Fruit fly (Drosophila melanogaster) whole organism, embryonic: ENCODE results near the gene Prx1.

Source experiments
- CG10267 ChIP-seq: fragments of 200-800 bp; sonication (Bioruptor generic); optimal IDR thresholded peaks from 2 replicates; lab custom pipeline; 2018; ENCODE audit warnings: missing biosample characterization, mild to moderate bottlenecking, missing genetic modification characterization, moderate library complexity
- CG10543 ChIP-seq: fragments of 200-800 bp; sonication (Bioruptor generic); optimal IDR thresholded peaks from 3 replicates; lab custom pipeline; 2017; ENCODE audit warnings: missing biosample characterization, mild to moderate bottlenecking, missing genetic modification characterization, moderate library complexity
- CG10654 ChIP-seq: fragments of 200-800 bp; sonication (Bioruptor generic); optimal IDR thresholded peaks from 2 replicates; lab custom pipeline; 2016; ENCODE audit warnings: missing biosample characterization, missing genetic modification characterization
- CG11456 ChIP-seq: fragments of 200-800 bp; sonication (Bioruptor generic); IDR thresholded peaks from 3 replicates; pipeline ENCODE4 v1.3.6; 2022; ENCODE audit warnings: missing biosample characterization, missing genetic modification characterization
- CG11504 ChIP-seq: fragments of 200-800 bp; sonication (Bioruptor generic); optimal IDR thresholded peaks from 3 replicates; lab custom pipeline; 2019; ENCODE audit warnings: missing biosample characterization, mild to moderate bottlenecking, missing genetic modification characterization, moderate library complexity
- CG1233 ChIP-seq: fragments of 200-800 bp; sonication (Bioruptor generic); optimal IDR thresholded peaks from 4 replicates; lab custom pipeline; 2018; ENCODE audit warnings: missing biosample characterization, mild to moderate bottlenecking, missing genetic modification characterization
- CG12744 ChIP-seq: fragments of 200-800 bp; sonication (Bioruptor generic); optimal IDR thresholded peaks from 2 replicates; lab custom pipeline; 2016; ENCODE audit warnings: missing biosample characterization, missing genetic modification characterization
- CG15479 ChIP-seq: fragments of 200-800 bp; sonication (Bioruptor generic); optimal IDR thresholded peaks from 3 replicates; lab custom pipeline; 2019; ENCODE audit warnings: missing biosample characterization, mild to moderate bottlenecking, missing genetic modification characterization, moderate library complexity
- CG17328 ChIP-seq: fragments of 200-800 bp; sonication (Bioruptor generic); IDR thresholded peaks from 2 replicates; pipeline ENCODE4 v1.3.6; 2022; ENCODE audit warnings: missing biosample characterization, missing genetic modification characterization
- CG2129 ChIP-seq: fragments of 200-800 bp; sonication (Bioruptor generic); IDR thresholded peaks from 2 replicates; pipeline ENCODE4 v1.3.6; 2022; ENCODE audit warnings: missing biosample characterization, missing genetic modification characterization; ENCODE audit not compliant: partially characterized antibody
- CG30020 ChIP-seq: fragments of 200-800 bp; optimal IDR thresholded peaks from 2 replicates; lab custom pipeline; 2019; ENCODE audit warnings: missing biosample characterization, mild to moderate bottlenecking, missing genetic modification characterization, moderate library complexity
- CG30431 ChIP-seq: fragments of 200-800 bp; sonication (Bioruptor generic); optimal IDR thresholded peaks from 2 replicates; lab custom pipeline; 2017; ENCODE audit warnings: missing biosample characterization, missing genetic modification characterization
- CG34224 ChIP-seq: fragments of 200-800 bp; sonication (Bioruptor generic); IDR thresholded peaks from 3 replicates; pipeline ENCODE4 v1.3.6; 2022; ENCODE audit warnings: missing biosample characterization, missing genetic modification characterization; ENCODE audit not compliant: partially characterized antibody
- CG4424 ChIP-seq: fragments of 200-800 bp; sonication (Bioruptor generic); optimal IDR thresholded peaks from 3 replicates; lab custom pipeline; 2016; ENCODE audit warnings: missing biosample characterization, missing genetic modification characterization
- CG5953 ChIP-seq: fragments of 200-800 bp; sonication (Bioruptor generic); IDR thresholded peaks from 2 replicates; pipeline ENCODE4 v1.3.6; 2022; ENCODE audit warnings: missing biosample characterization, missing genetic modification characterization
- CG7372 ChIP-seq: fragments of 200-800 bp; sonication (Bioruptor generic); IDR thresholded peaks from 2 replicates; pipeline ENCODE4 v1.3.6; 2022; ENCODE audit warnings: missing biosample characterization, missing genetic modification characterization
- CG8290 ChIP-seq, 3 experiments: fragments of 200-800 bp; sonication (Bioruptor generic); optimal IDR thresholded peaks; 2 replicates each; lab custom pipeline; 2016 to 2019; ENCODE audit warnings: missing biosample characterization in 3 of 3, missing genetic modification characterization in 3 of 3, mild to moderate bottlenecking in 2 of 3, moderate library complexity in 1 of 3
- CG8478 ChIP-seq: fragments of >200 bp; optimal IDR thresholded peaks from 2 replicates; lab custom pipeline; 2018
- E2f1 ChIP-seq: fragments of 200-800 bp; sonication (Bioruptor generic); IDR thresholded peaks from 2 replicates; pipeline ENCODE4 v1.3.6; 2022; ENCODE audit warnings: missing biosample characterization, missing genetic modification characterization
- Ets65A ChIP-seq: fragments of 200-800 bp; sonication (Bioruptor generic); peaks from one replicate; lab custom pipeline; 2016; ENCODE audit warnings: missing biosample characterization, missing genetic modification characterization
- Fer3 ChIP-seq: fragments of 200-800 bp; sonication (Bioruptor generic); optimal IDR thresholded peaks from 2 replicates; lab custom pipeline; 2018; ENCODE audit warnings: missing biosample characterization, mild to moderate bottlenecking, missing genetic modification characterization, moderate library complexity
- HmgD ChIP-seq: fragments of 200-800 bp; sonication (Bioruptor generic); optimal IDR thresholded peaks from 3 replicates; lab custom pipeline; 2016; ENCODE audit warnings: missing biosample characterization, missing genetic modification characterization
- HmgZ ChIP-seq: fragments of 200-800 bp; sonication (Bioruptor generic); optimal IDR thresholded peaks from 2 replicates; lab custom pipeline; 2018; ENCODE audit warnings: missing biosample characterization, mild to moderate bottlenecking, missing genetic modification characterization
- Hmr ChIP-seq: fragments of 200-800 bp; sonication (Bioruptor generic); optimal IDR thresholded peaks from 3 replicates; lab custom pipeline; 2017; ENCODE audit warnings: mild to moderate bottlenecking, missing biosample characterization, missing genetic modification reagents, missing genetic modification characterization
- NC2β ChIP-seq: fragments of 200-800 bp; sonication (Bioruptor generic); optimal IDR thresholded peaks from 2 replicates; lab custom pipeline; 2016; ENCODE audit warnings: missing biosample characterization, missing genetic modification characterization
- NFAT ChIP-seq: fragments of 200-800 bp; sonication (Bioruptor generic); IDR thresholded peaks from 2 replicates; pipeline ENCODE4 v1.3.6; 2022; ENCODE audit warnings: missing biosample characterization, missing genetic modification characterization
- NK7.1 ChIP-seq: fragments of 200-800 bp; sonication (Bioruptor generic); optimal IDR thresholded peaks from 3 replicates; lab custom pipeline; 2016; ENCODE audit warnings: missing biosample characterization, missing genetic modification characterization
- Oli ChIP-seq: fragments of 200-800 bp; sonication (Bioruptor generic); optimal IDR thresholded peaks from 2 replicates; lab custom pipeline; 2018; ENCODE audit warnings: missing biosample characterization, mild to moderate bottlenecking, missing genetic modification characterization, moderate library complexity
- Optix ChIP-seq: fragments of 200-800 bp; sonication (Bioruptor generic); IDR thresholded peaks from 3 replicates; pipeline ENCODE4 v1.3.6; 2022; ENCODE audit warnings: missing biosample characterization, missing genetic modification characterization
- al ChIP-seq: fragments of 200-800 bp; sonication (Bioruptor generic); IDR thresholded peaks from 2 replicates; pipeline ENCODE4 v1.3.6; 2022; ENCODE audit warnings: missing biosample characterization, missing genetic modification characterization
- ash1 ChIP-seq: fragments of 200-800 bp; sonication (Bioruptor generic); optimal IDR thresholded peaks from 2 replicates; lab custom pipeline; 2018; ENCODE audit warnings: missing biosample characterization, mild to moderate bottlenecking, missing genetic modification characterization
- btn ChIP-seq: fragments of 200-800 bp; sonication (Bioruptor generic); optimal IDR thresholded peaks from 2 replicates; lab custom pipeline; 2016; ENCODE audit warnings: missing biosample characterization, missing genetic modification characterization
- cas ChIP-seq: fragments of 200-800 bp; sonication (Bioruptor generic); IDR thresholded peaks from 2 replicates; pipeline ENCODE4 v1.3.6; 2022; ENCODE audit warnings: missing biosample characterization, missing genetic modification characterization
- caup ChIP-seq: fragments of 200-800 bp; sonication (Bioruptor generic); optimal IDR thresholded peaks from 3 replicates; lab custom pipeline; 2017; ENCODE audit warnings: missing biosample characterization, mild to moderate bottlenecking, missing genetic modification characterization, moderate library complexity; ENCODE audit not compliant: severe bottlenecking
- chinmo ChIP-seq: fragments of 200-800 bp; sonication (Bioruptor generic); IDR thresholded peaks from 4 replicates; pipeline ENCODE4 v1.3.6; 2022; ENCODE audit warnings: missing biosample characterization, missing genetic modification characterization; ENCODE audit not compliant: partially characterized antibody
- corto ChIP-seq: fragments of 200-800 bp; sonication (Bioruptor generic); optimal IDR thresholded peaks from 2 replicates; lab custom pipeline; 2016; ENCODE audit warnings: missing biosample characterization, mild to moderate bottlenecking, missing genetic modification characterization, moderate library complexity
- crc ChIP-seq: fragments of 200-800 bp; sonication (Bioruptor generic); optimal IDR thresholded peaks from 2 replicates; lab custom pipeline; 2016; ENCODE audit warnings: missing biosample characterization, missing genetic modification characterization
- dysf ChIP-seq: fragments of 200-800 bp; sonication (Bioruptor generic); IDR thresholded peaks from 3 replicates; pipeline ENCODE4 v1.3.6; 2022; ENCODE audit warnings: missing biosample characterization, missing genetic modification characterization
- emc ChIP-seq: fragments of 200-800 bp; sonication (Bioruptor generic); optimal IDR thresholded peaks from 2 replicates; lab custom pipeline; 2016; ENCODE audit warnings: missing biosample characterization, missing genetic modification characterization
- esg ChIP-seq: fragments of 200-800 bp; sonication (Bioruptor generic); conservative IDR thresholded peaks from 2 replicates; pipeline ENCODE4 v1.3.6; 2022; ENCODE audit warnings: missing biosample characterization, missing genetic modification characterization
- insv ChIP-seq, 2 experiments: fragments of 200-800 bp; sonication (Bioruptor generic); optimal IDR thresholded peaks; 3 replicates each; lab custom pipeline; 2016 to 2018; ENCODE audit warnings: missing biosample characterization in 2 of 2, missing genetic modification characterization in 2 of 2
- inv ChIP-seq: fragments of 200-800 bp; sonication (Bioruptor generic); IDR thresholded peaks from 2 replicates; pipeline ENCODE4 v1.3.6; 2022; ENCODE audit warnings: missing biosample characterization, missing genetic modification characterization; ENCODE audit not compliant: partially characterized antibody
- oc ChIP-seq: fragments of 200-800 bp; sonication (Bioruptor generic); optimal IDR thresholded peaks from 2 replicates; lab custom pipeline; 2018; ENCODE audit warnings: missing biosample characterization, mild to moderate bottlenecking, missing genetic modification characterization, moderate library complexity
- pnt ChIP-seq: fragments of 200-800 bp; sonication (Bioruptor generic); optimal IDR thresholded peaks from 3 replicates; lab custom pipeline; 2016; ENCODE audit warnings: missing biosample characterization, missing genetic modification characterization
- prd ChIP-seq, 3 experiments: fragments of >200 bp in 2 of 3; fragments of 200-800 bp in 1 of 3; sonication (Bioruptor generic) in 1 of 3; optimal IDR thresholded peaks in 2 of 3; IDR thresholded peaks in 1 of 3; 2 replicates in 2 of 3; 3 replicates in 1 of 3; pipeline versions ENCODE4 v1.3.6 to Lab custom; 2017 to 2022; ENCODE audit warnings: missing biosample characterization in 1 of 3, missing genetic modification characterization in 1 of 3
- sim ChIP-seq: fragments of 200-800 bp; sonication (Bioruptor generic); IDR thresholded peaks from 2 replicates; pipeline ENCODE4 v1.3.6; 2022; ENCODE audit warnings: missing biosample characterization, missing genetic modification characterization
- sisA ChIP-seq: fragments of 200-800 bp; sonication (Bioruptor generic); IDR thresholded peaks from 2 replicates; pipeline ENCODE4 v1.3.6; 2022; ENCODE audit warnings: missing biosample characterization, missing genetic modification characterization
- so ChIP-seq: fragments of 200-800 bp; sonication (Bioruptor generic); IDR thresholded peaks from 3 replicates; pipeline ENCODE4 v1.3.6; 2022; ENCODE audit warnings: missing biosample characterization, missing genetic modification characterization

Gene Prx1

dm6 chr3L:15158330-15159114 is 49.1 kb upstream of the Prx1 start, which contains the start of the genes Msh6 and Prp31 (continued):
- TF ChIP-seq CG11456 (GFP tag; lab: Robert Waterston, UW): no peak
- TF ChIP-seq CG34224 (GFP tag; lab: Robert Waterston, UW): no peak
- peak; percentile 59 for TF ChIP-seq CG8290 (GFP tag; optimal IDR thresholded peaks at IDR 0.05; lab: Kevin White, UChicago)
- no peak for TF ChIP-seq CG8290 (tag; optimal IDR thresholded peaks at IDR 0.05; lab: Kevin White, UChicago)
- TF ChIP-seq CG12744: peak; percentile 37
- peak in 1 of 2 experiments; percentile 23 for TF ChIP-seq insv (GFP tag; optimal IDR thresholded peaks at IDR 0.05; lab: Kevin White, UChicago)
- TF ChIP-seq crc (GFP tag; lab: Kevin White, UChicago): peak; percentile 36
- TF ChIP-seq Ets65A: peak; percentile 80
- no peak for TF ChIP-seq emc (GFP tag; lab: Kevin White, UChicago)
- TF ChIP-seq caup (GFP tag; lab: Kevin White, UChicago): no peak
- TF ChIP-seq prd (optimal IDR thresholded peaks at IDR 0.05; lab: Kevin White, UChicago): no peak
- TF ChIP-seq prd (GFP tag; IDR thresholded peaks at IDR 0.05; lab: Robert Waterston, UW): peak; percentile 70
- TF ChIP-seq CG7372 (GFP tag; lab: Robert Waterston, UW): peak; percentile 64
- peak; percentile 78 for TF ChIP-seq Oli
- TF ChIP-seq so (GFP tag; lab: Robert Waterston, UW): 0 out of 3 replicates have a peak, but pooled peaks have one; percentile 47
- no peak for TF ChIP-seq CG11504 (tag; lab: Kevin White, UChicago)
- peak; percentile 79 for TF ChIP-seq esg (GFP tag; lab: Robert Waterston, UW)
- TF ChIP-seq CG10654: peak; percentile 52
- TF ChIP-seq btn (GFP tag; lab: Kevin White, UChicago): no peak
- TF ChIP-seq CG10543 (GFP tag; lab: Kevin White, UChicago): peak; percentile 19
- TF ChIP-seq chinmo (GFP tag; lab: Robert Waterston, UW): no peak
- TF ChIP-seq ash1 (GFP tag; lab: Kevin White, UChicago): no peak
- peak; percentile 63 for TF ChIP-seq CG1233 (GFP tag; lab: Kevin White, UChicago)
- peak; percentile 29; the same call in 1 of the 2 replicates for TF ChIP-seq E2f1 (GFP tag; lab: Robert Waterston, UW)
- TF ChIP-seq CG10267 (tag; lab: Kevin White, UChicago): peak; percentile 71
- no peak for TF ChIP-seq NK7.1 (GFP tag; lab: Kevin White, UChicago)
- peak; percentile 73 for TF ChIP-seq Fer3 (tag; lab: Kevin White, UChicago)
- TF ChIP-seq CG8478 (lab: Kevin White, UChicago): no peak
- TF ChIP-seq inv (GFP tag; lab: Robert Waterston, UW): no peak
- peak; percentile 27; the same call in 1 of the 2 replicates for TF ChIP-seq NFAT (GFP tag; lab: Robert Waterston, UW)
- TF ChIP-seq, all 482 proteins: peak for 247

- TF ChIP-seq CG4424 (GFP tag; lab: Kevin White, UChicago) (no peak), cas (GFP tag; lab: Robert Waterston, UW) (no peak), CG30431 (GFP tag; lab: Kevin White, UChicago) (no peak), HmgD (GFP tag; lab: Kevin White, UChicago) (no peak), CG30020 (tag; lab: Kevin White, UChicago) (no peak), dysf (GFP tag; lab: Robert Waterston, UW) (no peak), CG5953 (GFP tag; lab: Robert Waterston, UW) (no peak), HmgZ (tag; lab: Kevin White, UChicago) (peak; percentile 69), so (GFP tag; lab: Robert Waterston, UW) (no peak), al (no peak), Optix (GFP tag; lab: Robert Waterston, UW) (no peak), sim (no peak), CG11456 (GFP tag; lab: Robert Waterston, UW) (peak; percentile 70; the same call in 2 of the 3 replicates), CG15479 (GFP tag; lab: Kevin White, UChicago) (no peak), pnt (GFP tag; lab: Kevin White, UChicago) (no peak), insv (GFP tag; optimal IDR thresholded peaks at IDR 0.05; lab: Kevin White, UChicago) (peak in 1 of 2 experiments; percentile 31), sisA (no peak; the same call in 1 of the 2 replicates), Hmr (GFP tag; lab: Kevin White, UChicago) (no peak), NC2β (GFP tag; lab: Kevin White, UChicago) (no peak), corto (no peak), oc (tag; lab: Kevin White, UChicago) (no peak), CG2129 (GFP tag; lab: Robert Waterston, UW) (no peak), CG17328 (no peak)
These were observed 46.1 kb upstream of the Prx1 start, which contains the start of gene CG6878 for dm6 chr3L:15161549-15161948. Gene CG6878, plus strand, starts transcription at chr3L:15161817.
